Fruit fly (Drosophila melanogaster) Kc167 (cell line): ENCODE data around the gene Sugb.

Experiments
- Myc ChIP-seq: fragments of >200 bp; optimal IDR thresholded peaks from 2 replicates; lab custom pipeline; 2017; ENCODE audit warnings: missing external identifiers
- h ChIP-seq: fragments of >200 bp; optimal IDR thresholded peaks from 3 replicates; lab custom pipeline; 2018; ENCODE audit warnings: missing external identifiers
- psq ChIP-seq: fragments of >200 bp; optimal IDR thresholded peaks from 2 replicates; lab custom pipeline; 2017; ENCODE audit warnings: missing external identifiers

dm6 chr3L:11711059-11711628 is 27.4 kb downstream of the Sugb start, which contains the start of gene crim:
- no peak for TF ChIP-seq psq (lab: Kevin White, UChicago)
- no peak for TF ChIP-seq Myc
- no peak for TF ChIP-seq h (lab: Kevin White, UChicago)
